Worm (Caenorhabditis elegans) whole organism, mixed stage, embryonic: ENCODE results near the gene F25B3.4.

Experiments used
- M03D4.4 ChIP-seq: sonication (generic microtip); optimal IDR thresholded peaks from 2 replicates; lab custom pipeline; 2017; ENCODE audit warnings: mild to moderate bottlenecking, missing genetic modification characterization, missing compliant biosample characterization
- bed-3 ChIP-seq: fragments of 200-800 bp; sonication (Bioruptor generic); optimal IDR thresholded peaks from 3 replicates; lab custom pipeline; 2018; ENCODE audit warnings: mild to moderate bottlenecking, missing genetic modification characterization, moderate library complexity, missing compliant biosample characterization
- blmp-1 ChIP-seq: fragments of 150-350 bp; optimal IDR thresholded peaks from 2 replicates; lab custom pipeline; 2014; ENCODE audit warnings: missing biosample characterization, missing genetic modification characterization
- ceh-39 ChIP-seq: fragments of 150-350 bp; optimal IDR thresholded peaks from 2 replicates; lab custom pipeline; 2014; ENCODE audit warnings: missing biosample characterization, missing genetic modification characterization
- ceh-43 ChIP-seq: fragments of 200-800 bp; sonication (Bioruptor generic); optimal IDR thresholded peaks from 2 replicates; lab custom pipeline; 2018; ENCODE audit warnings: mild to moderate bottlenecking, missing genetic modification characterization, moderate library complexity, missing compliant biosample characterization
- ceh-83 ChIP-seq: fragments of 200-800 bp; sonication (Bioruptor generic); optimal IDR thresholded peaks from 2 replicates; lab custom pipeline; 2018; ENCODE audit warnings: mild to moderate bottlenecking, missing genetic modification characterization, missing compliant biosample characterization
- ces-1 ChIP-seq: fragments of 150-350 bp; optimal IDR thresholded peaks from 2 replicates; lab custom pipeline; 2014; ENCODE audit warnings: missing biosample characterization, missing genetic modification reagents, missing genetic modification characterization
- cnd-1 ChIP-seq: fragments of 200-800 bp; sonication (Bioruptor generic); optimal IDR thresholded peaks from 2 replicates; lab custom pipeline; 2018; ENCODE audit warnings: mild to moderate bottlenecking, missing genetic modification characterization, missing compliant biosample characterization
- drap-1 ChIP-seq: fragments of 200-800 bp; sonication (Bioruptor generic); optimal IDR thresholded peaks from 3 replicates; lab custom pipeline; 2018; ENCODE audit warnings: mild to moderate bottlenecking, missing genetic modification characterization, missing compliant biosample characterization
- elt-3 ChIP-seq: fragments of 150-350 bp; optimal IDR thresholded peaks from 2 replicates; lab custom pipeline; 2014; ENCODE audit warnings: missing biosample characterization, missing genetic modification characterization
- flh-1 ChIP-seq: fragments of 200-800 bp; sonication (Bioruptor generic); optimal IDR thresholded peaks from 2 replicates; lab custom pipeline; 2018; ENCODE audit warnings: mild to moderate bottlenecking, missing genetic modification characterization, moderate library complexity, missing compliant biosample characterization
- ham-2 ChIP-seq: fragments of 200-800 bp; sonication (Bioruptor generic); optimal IDR thresholded peaks from 2 replicates; lab custom pipeline; 2018; ENCODE audit warnings: mild to moderate bottlenecking, missing genetic modification characterization, missing compliant biosample characterization
- hlh-1 ChIP-seq: fragments of 150-350 bp; optimal IDR thresholded peaks from 2 replicates; lab custom pipeline; 2014; ENCODE audit warnings: missing biosample characterization, missing genetic modification reagents, missing genetic modification characterization
- lin-13 ChIP-seq: fragments of 150-350 bp; optimal IDR thresholded peaks from 2 replicates; lab custom pipeline; 2014; ENCODE audit warnings: missing biosample characterization, missing genetic modification characterization
- lin-32 ChIP-seq: fragments of 200-800 bp; sonication (Bioruptor generic); optimal IDR thresholded peaks from 2 replicates; lab custom pipeline; 2018; ENCODE audit warnings: mild to moderate bottlenecking, missing genetic modification characterization, missing compliant biosample characterization
- mab-5 ChIP-seq: fragments of 150-350 bp; optimal IDR thresholded peaks from 2 replicates; lab custom pipeline; 2014; ENCODE audit warnings: missing biosample characterization, missing genetic modification characterization
- mep-1 ChIP-seq: fragments of 150-350 bp; optimal IDR thresholded peaks from 2 replicates; lab custom pipeline; 2017; ENCODE audit warnings: missing biosample characterization, missing genetic modification reagents, missing genetic modification characterization, inconsistent platforms
- mls-2 ChIP-seq: sonication (generic microtip); optimal IDR thresholded peaks from 2 replicates; lab custom pipeline; 2016; ENCODE audit warnings: mild to moderate bottlenecking, missing genetic modification characterization, moderate library complexity, missing compliant biosample characterization
- nhr-12 ChIP-seq: fragments of 150-350 bp; optimal IDR thresholded peaks from 2 replicates; lab custom pipeline; 2014; ENCODE audit warnings: missing biosample characterization, missing genetic modification characterization
- nhr-2 ChIP-seq: fragments of 150-350 bp; optimal IDR thresholded peaks from 2 replicates; lab custom pipeline; 2014; ENCODE audit warnings: missing biosample characterization, missing genetic modification characterization
- nhr-237 ChIP-seq: fragments of 150-350 bp; optimal IDR thresholded peaks from 2 replicates; lab custom pipeline; 2014; ENCODE audit warnings: missing biosample characterization, missing genetic modification characterization
- nhr-28 ChIP-seq: fragments of 150-350 bp; optimal IDR thresholded peaks from 2 replicates; lab custom pipeline; 2014; ENCODE audit warnings: missing biosample characterization, missing genetic modification characterization
- pha-4 ChIP-seq: fragments of 150-350 bp; optimal IDR thresholded peaks from 2 replicates; lab custom pipeline; 2018; ENCODE audit warnings: missing biosample characterization, missing genetic modification reagents, missing genetic modification characterization
- sem-2 ChIP-seq: fragments of 200-800 bp; sonication (Bioruptor generic); optimal IDR thresholded peaks from 2 replicates; lab custom pipeline; 2018; ENCODE audit warnings: mild to moderate bottlenecking, missing genetic modification characterization, missing compliant biosample characterization
- sptf-1 ChIP-seq: sonication (generic microtip); optimal IDR thresholded peaks from 2 replicates; lab custom pipeline; 2017; ENCODE audit warnings: mild to moderate bottlenecking, missing genetic modification characterization, moderate library complexity, missing compliant biosample characterization
- tbx-8 ChIP-seq: fragments of 200-800 bp; sonication (Bioruptor generic); optimal IDR thresholded peaks from 2 replicates; lab custom pipeline; 2018; ENCODE audit warnings: mild to moderate bottlenecking, missing genetic modification characterization, moderate library complexity, missing compliant biosample characterization
- unc-120 ChIP-seq: sonication (generic microtip); optimal IDR thresholded peaks from 2 replicates; lab custom pipeline; 2017; ENCODE audit warnings: missing genetic modification characterization, missing compliant biosample characterization; ENCODE audit not compliant: poor library complexity, severe bottlenecking
- unc-39 ChIP-seq: fragments of 150-350 bp; optimal IDR thresholded peaks from 2 replicates; lab custom pipeline; 2014; ENCODE audit warnings: missing biosample characterization, missing genetic modification characterization
- ztf-11 ChIP-seq: fragments of 150-350 bp; optimal IDR thresholded peaks from 2 replicates; lab custom pipeline; 2014; ENCODE audit warnings: missing biosample characterization, missing genetic modification characterization

The F25B3.4 gene

ce11 chrV:9536505-9536904, 32.1 kb downstream of the F25B3.4 start, which contains the start of gene C50F4.4:
Gene C50F4.4, plus strand, starts transcription at chrV:9536771.
- TF ChIP-seq ceh-39 (tag; lab: Kevin White, UChicago) = no peak
- no peak for TF ChIP-seq nhr-237 (tag; lab: Kevin White, UChicago)
- TF ChIP-seq drap-1 (GFP tag; lab: Kevin White, UChicago) = no peak
- TF ChIP-seq ceh-83 = no peak
- TF ChIP-seq nhr-12 = no peak
- peak; percentile 34 for TF ChIP-seq unc-120 (tag; lab: Kevin White, UChicago)
- TF ChIP-seq, all 35 proteins: peak for 1

- no peak for TF ChIP-seq ceh-83
These were observed 34.0 kb downstream of the F25B3.4 start, which contains the start of gene tag-329 for ce11 chrV:9534621-9535020. Gene tag-329, plus strand, starts transcription at chrV:9534921.

ce11 chrV:9531477-9531876, 37.1 kb downstream of the F25B3.4 start, which contains the start of the genes C50F4.10 and pfk-1.2:
Gene C50F4.10, minus strand, starts transcription at chrV:9531577.
Gene pfk-1.2, plus strand, starts transcription at chrV:9531801.
- TF ChIP-seq ceh-43 (GFP tag; lab: Kevin White, UChicago) = no peak
- no peak for TF ChIP-seq blmp-1
- no peak for TF ChIP-seq ham-2 (GFP tag; lab: Kevin White, UChicago)
- no peak for TF ChIP-seq unc-39 (tag; lab: Kevin White, UChicago)
- no peak for TF ChIP-seq mep-1
- TF ChIP-seq flh-1 (GFP tag; lab: Kevin White, UChicago) = no peak
- TF ChIP-seq bed-3 = no peak
- no peak for TF ChIP-seq mab-5 (tag; lab: Kevin White, UChicago)
- no peak for TF ChIP-seq nhr-2
- no peak for TF ChIP-seq nhr-28 (tag; lab: Kevin White, UChicago)

ce11 chrV:9527984-9528383, 40.6 kb downstream of the F25B3.4 start:
- TF ChIP-seq hlh-1 (tag; lab: Kevin White, UChicago) = no peak
- no peak for TF ChIP-seq elt-3 (tag; lab: Kevin White, UChicago)
- TF ChIP-seq mls-2 (tag; lab: Kevin White, UChicago) = no peak
- no peak for TF ChIP-seq tbx-8 (GFP tag; lab: Kevin White, UChicago)
- TF ChIP-seq bed-3 = no peak
- no peak for TF ChIP-seq blmp-1
- no peak for TF ChIP-seq mab-5 (tag; lab: Kevin White, UChicago)
- TF ChIP-seq nhr-2 = no peak
- TF ChIP-seq ham-2 (GFP tag; lab: Kevin White, UChicago) = no peak
- TF ChIP-seq lin-13 (tag; lab: Kevin White, UChicago) = no peak
- no peak for TF ChIP-seq M03D4.4 (tag; lab: Kevin White, UChicago)
- TF ChIP-seq nhr-12 = no peak
- no peak for TF ChIP-seq ces-1 (GFP tag; lab: Kevin White, UChicago)
- TF ChIP-seq, all 35 proteins: peak for 0

ce11 chrV:9527337-9527736, 41.3 kb downstream of the F25B3.4 start:
- TF ChIP-seq sem-2 (GFP tag; lab: Kevin White, UChicago) (no peak), lin-13 (tag; lab: Kevin White, UChicago) (no peak), tbx-8 (GFP tag; lab: Kevin White, UChicago) (no peak), hlh-1 (tag; lab: Kevin White, UChicago) (no peak), drap-1 (GFP tag; lab: Kevin White, UChicago) (no peak), cnd-1 (tag; lab: Kevin White, UChicago) (no peak), nhr-12 (no peak)

ce11 chrV:9526470-9526869, 42.1 kb downstream of the F25B3.4 start, which contains the start of gene C50F4.1:
Gene C50F4.1, plus strand, starts transcription at chrV:9526793.
- TF ChIP-seq sem-2 (GFP tag; lab: Kevin White, UChicago) (no peak), nhr-28 (tag; lab: Kevin White, UChicago) (no peak), unc-39 (tag; lab: Kevin White, UChicago) (no peak), ztf-11 (tag; lab: Kevin White, UChicago) (no peak), unc-120 (tag; lab: Kevin White, UChicago) (no peak), ceh-39 (tag; lab: Kevin White, UChicago) (no peak), pha-4 (tag; lab: Kevin White, UChicago) (no peak), mab-5 (tag; lab: Kevin White, UChicago) (no peak), sptf-1 (no peak), lin-32 (no peak), drap-1 (GFP tag; lab: Kevin White, UChicago) (no peak)
